Worm (Caenorhabditis elegans): ENCODE data around the gene ubc-19.

ubc-19 gene

DNA sequence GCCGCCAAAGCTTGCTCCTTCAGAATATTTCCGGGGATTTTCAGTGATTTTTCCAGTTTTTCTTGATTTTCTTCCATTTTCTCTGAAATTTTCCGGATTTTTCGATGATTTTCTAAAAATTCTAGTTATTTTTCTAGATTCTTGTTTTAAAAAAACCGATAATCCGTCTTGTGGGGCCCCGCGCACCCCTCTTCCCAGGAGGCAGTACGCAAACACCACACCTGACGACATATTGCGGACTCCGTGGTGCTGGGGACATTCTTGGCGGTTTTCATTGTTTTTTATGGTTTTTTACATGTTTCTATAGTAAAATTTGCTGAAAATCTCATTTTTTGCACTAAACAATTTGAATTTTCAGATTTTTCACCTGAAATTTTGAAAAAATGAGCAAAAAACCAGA is at the start of gene ubc-19, which contains the start of gene Y69H2.7:
Gene ubc-19 (minus strand): TSS at position 82 of the 400 bp plus-strand sequence.
Gene Y69H2.7 (plus strand): TSS at position 309 of the 400 bp plus-strand sequence.
- TF ChIP-seq ceh-31 (tag; optimal IDR thresholded peaks at IDR 0.05) (no peak), ceh-30 (tag; optimal IDR thresholded peaks at IDR 0.05) (peak; percentile 8), nfya-1 (tag; optimal IDR thresholded peaks at IDR 0.05) (peak; percentile 25), ceh-48 (tag; optimal IDR thresholded peaks at IDR 0.05) (peak; percentile 23)

DNA sequence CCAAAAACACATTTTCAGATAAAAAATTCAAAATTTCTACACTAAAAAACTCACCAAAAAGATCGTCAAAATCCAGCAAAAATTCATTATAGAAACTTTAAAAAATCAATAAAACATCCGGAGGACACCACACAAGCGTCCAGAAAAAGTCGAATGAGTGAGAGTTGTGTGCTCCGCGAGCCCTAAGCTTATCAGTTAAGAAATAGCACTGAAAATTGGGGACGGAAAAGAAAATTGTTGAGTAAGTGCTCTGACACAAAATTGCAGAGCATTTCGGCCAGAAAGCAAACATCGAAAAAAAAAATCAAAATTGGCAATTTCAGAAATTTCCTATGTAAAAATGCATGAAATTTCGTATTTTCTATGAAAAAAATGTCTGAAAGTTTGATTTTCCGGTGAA is 48.1 kb upstream of the ubc-19 start:
- no peak for TF ChIP-seq Y22D7AL.16 (tag; optimal IDR thresholded peaks at IDR 0.05)
- TF ChIP-seq odd-2 (tag; optimal IDR thresholded peaks at IDR 0.05): no peak
- no peak for TF ChIP-seq nfya-1 (tag; optimal IDR thresholded peaks at IDR 0.05)
- TF ChIP-seq ahr-1 (tag; optimal IDR thresholded peaks at IDR 0.05): no peak
- no peak for TF ChIP-seq fax-1 (tag; optimal IDR thresholded peaks at IDR 0.05)
- no peak for TF ChIP-seq C38D4.7 (GFP tag; optimal IDR thresholded peaks at IDR 0.05)
- no peak for TF ChIP-seq pha-4 (tag; optimal IDR thresholded peaks at IDR 0.05)
- TF ChIP-seq lin-11 (tag; optimal IDR thresholded peaks at IDR 0.05): no peak
- no peak for TF ChIP-seq ceh-19 (GFP tag; optimal IDR thresholded peaks at IDR 0.05)
- no peak for TF ChIP-seq K09A11.1 (tag; optimal IDR thresholded peaks at IDR 0.05; ENCODE audit: insufficient read depth)
- no peak for TF ChIP-seq ceh-48 (tag; optimal IDR thresholded peaks at IDR 0.05)
- no peak for TF ChIP-seq sox-4 (tag; optimal IDR thresholded peaks at IDR 0.05)
- no peak for TF ChIP-seq ceh-18 (tag; optimal IDR thresholded peaks at IDR 0.05)
- TF ChIP-seq ceh-14 (tag; optimal IDR thresholded peaks at IDR 0.05): no peak
- TF ChIP-seq ref-2 (tag; optimal IDR thresholded peaks at IDR 0.05): no peak
- TF ChIP-seq syd-9 (tag; optimal IDR thresholded peaks at IDR 0.05): no peak
- TF ChIP-seq zip-5 (tag; optimal IDR thresholded peaks at IDR 0.05): no peak
- TF ChIP-seq mec-3 (tag; optimal IDR thresholded peaks at IDR 0.05; ENCODE audit: borderline replicate concordance): no peak
- TF ChIP-seq unc-42 (tag; optimal IDR thresholded peaks at IDR 0.05): no peak
- no peak for TF ChIP-seq pros-1 (tag; optimal IDR thresholded peaks at IDR 0.05)

DNA sequence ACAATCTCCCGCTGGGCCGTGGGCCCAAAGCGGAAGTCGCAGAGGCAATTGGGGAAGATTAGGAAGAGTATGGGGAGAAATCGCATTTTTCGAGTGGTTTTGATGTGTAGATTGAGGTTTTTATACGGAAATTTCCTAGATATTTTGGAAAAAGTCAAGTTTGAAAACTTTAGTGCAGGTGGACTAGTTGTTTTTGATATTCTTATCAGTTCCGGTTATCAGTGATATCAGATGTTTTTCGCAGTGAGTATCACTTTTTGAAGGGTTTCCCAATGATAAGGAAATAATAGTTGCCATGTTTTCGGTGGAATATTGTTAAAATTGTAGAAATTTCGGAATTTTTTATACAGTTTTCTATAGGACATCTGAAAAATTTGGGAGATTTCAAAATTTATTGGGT is 44.8 kb upstream of the ubc-19 start, which contains the start of gene scl-20:
Gene scl-20 (minus strand): TSS at position 101 of the 400 bp plus-strand sequence.
- peak; percentile 80 for TF ChIP-seq elt-2 (tag; optimal IDR thresholded peaks at IDR 0.05)
- TF ChIP-seq pat-9 (tag; optimal IDR thresholded peaks at IDR 0.05): no peak
- TF ChIP-seq syd-9 (tag; optimal IDR thresholded peaks at IDR 0.05): no peak

DNA sequence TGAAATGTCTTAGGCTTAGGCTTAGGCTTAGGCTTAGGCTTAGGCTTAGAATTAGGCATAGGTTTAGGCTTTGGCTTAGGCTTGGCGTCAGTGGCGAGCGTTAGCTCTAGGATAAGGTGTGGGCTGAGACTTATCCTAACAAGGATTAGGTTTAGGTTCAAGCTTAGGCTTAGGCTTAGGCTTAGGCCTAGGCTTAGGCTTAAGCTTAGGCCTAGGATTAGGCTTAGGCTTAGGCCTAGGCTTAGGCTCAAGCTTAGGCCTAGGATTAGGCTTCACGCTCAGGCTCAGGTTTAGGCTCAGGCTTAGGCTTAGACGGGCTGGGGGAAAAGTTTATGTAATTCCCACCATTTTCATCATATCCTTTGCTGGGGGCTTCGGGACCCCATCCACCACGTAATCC is 44.4 kb upstream of the ubc-19 start:
- TF ChIP-seq ceh-9 (tag; optimal IDR thresholded peaks at IDR 0.05) (no peak), pqm-1 (tag; optimal IDR thresholded peaks at IDR 0.05) (no peak), pros-1 (tag; optimal IDR thresholded peaks at IDR 0.05) (no peak), hlh-13 (GFP tag; optimal IDR thresholded peaks at IDR 0.05) (no peak), mec-3 (tag; optimal IDR thresholded peaks at IDR 0.05; ENCODE audit: borderline replicate concordance) (peak; percentile 20), dve-1 (tag; optimal IDR thresholded peaks at IDR 0.05) (peak; percentile 95), F13H6.1 (tag; optimal IDR thresholded peaks at IDR 0.05) (no peak), pag-3 (tag; optimal IDR thresholded peaks at IDR 0.05; ENCODE audit: borderline replicate concordance) (peak; percentile 12)

DNA sequence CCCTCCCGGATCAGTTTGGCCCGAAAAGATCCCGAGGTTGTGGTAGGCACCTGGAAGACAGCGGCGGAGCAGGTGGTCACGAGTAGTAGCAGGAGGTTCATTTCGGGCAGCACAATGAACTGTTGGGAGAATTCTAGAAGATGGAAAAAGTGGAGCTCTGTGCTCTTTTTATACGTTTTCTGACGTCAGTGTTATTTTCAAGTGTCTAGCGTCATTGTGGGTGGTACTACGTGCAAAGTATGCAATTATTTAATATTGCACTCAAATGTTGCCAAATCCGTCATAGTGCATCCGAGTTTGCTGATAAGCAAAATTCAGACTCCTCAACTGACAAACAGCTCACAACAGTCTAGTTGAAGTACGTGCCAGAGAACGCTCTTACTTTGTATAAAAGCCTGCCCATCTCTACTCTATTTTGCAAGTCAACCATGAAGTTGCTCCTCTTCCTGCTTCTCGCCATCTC is 42.0 kb upstream of the ubc-19 start, which contains the start of the genes asp-18 and scl-19:
Gene asp-18 (minus strand): TSS at position 101 of the 463 bp plus-strand sequence.
Gene scl-19 (plus strand): TSS at position 413 of the 463 bp plus-strand sequence.
- TF ChIP-seq unc-42 (tag; optimal IDR thresholded peaks at IDR 0.05): no peak

DNA sequence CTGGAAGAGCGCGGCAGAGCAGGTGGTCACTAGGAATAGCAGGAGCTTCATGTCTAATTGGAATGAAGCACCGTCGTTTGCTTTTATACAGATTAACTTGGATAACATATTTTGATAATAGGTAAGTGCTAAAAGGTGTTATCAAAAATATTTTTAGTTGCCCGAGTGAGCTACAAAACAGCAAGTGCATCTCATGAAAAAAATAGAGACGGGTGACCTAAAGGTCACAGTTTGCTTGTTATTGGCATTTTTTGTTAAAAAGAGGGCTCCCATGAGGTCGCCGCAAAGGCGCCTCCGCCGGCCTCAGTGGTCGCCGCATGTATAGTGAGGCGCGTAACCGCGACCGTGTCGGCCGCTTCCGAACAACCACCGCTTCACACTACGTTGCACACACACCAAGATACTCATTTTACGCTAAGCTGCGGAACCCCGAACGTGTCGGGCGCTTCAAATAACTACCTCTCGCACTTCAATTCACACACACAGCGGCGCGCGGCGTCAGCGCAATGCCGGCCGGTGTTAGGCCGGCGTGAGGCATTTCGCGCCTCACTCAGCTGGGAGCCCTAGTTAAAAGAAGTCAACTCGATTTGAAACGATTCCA is 39.9 kb upstream of the ubc-19 start, which contains the start of gene asp-19:
Gene asp-19 (minus strand): TSS at position 51 of the 601 bp plus-strand sequence.
- no peak for TF ChIP-seq ceh-14 (tag; optimal IDR thresholded peaks at IDR 0.05)
- no peak for TF ChIP-seq pha-2 (tag; optimal IDR thresholded peaks at IDR 0.05)
- no peak for TF ChIP-seq sdc-2 (tag; optimal IDR thresholded peaks at IDR 0.05)
- TF ChIP-seq ceh-24 (tag; optimal IDR thresholded peaks at IDR 0.05): no peak
- no peak for TF ChIP-seq nfya-1 (tag; optimal IDR thresholded peaks at IDR 0.05)
- TF ChIP-seq dmd-4 (tag; optimal IDR thresholded peaks at IDR 0.05; ENCODE audit: borderline replicate concordance): no peak
- TF ChIP-seq pag-3 (tag; optimal IDR thresholded peaks at IDR 0.05; ENCODE audit: borderline replicate concordance): no peak
- no peak for TF ChIP-seq lim-6 (tag; optimal IDR thresholded peaks at IDR 0.05)
- no peak for TF ChIP-seq ceh-6 (GFP tag; optimal IDR thresholded peaks at IDR 0.05)
- TF ChIP-seq pqm-1 (tag; optimal IDR thresholded peaks at IDR 0.05): no peak
- TF ChIP-seq gmeb-2 (tag; optimal IDR thresholded peaks at IDR 0.05): no peak
- TF ChIP-seq ztf-16 (tag; optimal IDR thresholded peaks at IDR 0.05): no peak
- no peak for TF ChIP-seq rnt-1 (tag; optimal IDR thresholded peaks at IDR 0.05)

Measured in whole organism, late embryonic.